Fruit fly (Drosophila melanogaster) whole organism, embryonic: ENCODE results near the gene CG6749.

Source experiments
- Aef1 ChIP-seq: fragments of 200-800 bp; sonication (Bioruptor generic); IDR thresholded peaks from 3 replicates; pipeline ENCODE4 v1.3.6; 2022; ENCODE audit warnings: missing biosample characterization, missing genetic modification characterization
- B-H1 ChIP-seq: fragments of 200-800 bp; sonication (Bioruptor generic); IDR thresholded peaks from 3 replicates; pipeline ENCODE4 v1.3.6; 2022; ENCODE audit warnings: missing biosample characterization, missing genetic modification characterization
- CG10543 ChIP-seq: fragments of 200-800 bp; sonication (Bioruptor generic); optimal IDR thresholded peaks from 3 replicates; lab custom pipeline; 2017; ENCODE audit warnings: missing biosample characterization, mild to moderate bottlenecking, missing genetic modification characterization, moderate library complexity
- CG12236 ChIP-seq: fragments of 200-800 bp; sonication (Bioruptor generic); optimal IDR thresholded peaks from 2 replicates; lab custom pipeline; 2016; ENCODE audit warnings: missing biosample characterization, missing genetic modification characterization
- CG13424 ChIP-seq: fragments of 200-800 bp; sonication (Bioruptor generic); optimal IDR thresholded peaks from 2 replicates; lab custom pipeline; 2019; ENCODE audit warnings: missing biosample characterization, mild to moderate bottlenecking, missing genetic modification characterization, moderate library complexity
- CG14667 ChIP-seq: fragments of 200-800 bp; sonication (Bioruptor generic); IDR thresholded peaks from 2 replicates; pipeline ENCODE4 v1.3.6; 2022; ENCODE audit warnings: missing biosample characterization, missing genetic modification characterization
- CG1647 ChIP-seq: fragments of 200-800 bp; sonication (Bioruptor generic); optimal IDR thresholded peaks from 3 replicates; lab custom pipeline; 2016; ENCODE audit warnings: missing biosample characterization, missing genetic modification characterization
- CG17361 ChIP-seq: fragments of 200-800 bp; sonication (Bioruptor generic); IDR thresholded peaks from 3 replicates; pipeline ENCODE4 v1.3.6; 2022; ENCODE audit warnings: missing biosample characterization, missing genetic modification characterization
- CG18764 ChIP-seq: fragments of 200-800 bp; sonication (Bioruptor generic); optimal IDR thresholded peaks from 3 replicates; lab custom pipeline; 2016; ENCODE audit warnings: missing biosample characterization, missing genetic modification characterization
- CG31224 ChIP-seq: fragments of 200-800 bp; sonication (Bioruptor generic); IDR thresholded peaks from 2 replicates; pipeline ENCODE4 v1.3.6; 2022; ENCODE audit warnings: missing biosample characterization, missing genetic modification characterization
- CG34376 ChIP-seq: fragments of 200-800 bp; sonication (Bioruptor generic); optimal IDR thresholded peaks from 2 replicates; lab custom pipeline; 2018; ENCODE audit warnings: missing biosample characterization, mild to moderate bottlenecking, missing genetic modification characterization
- CG3726 ChIP-seq: fragments of 200-800 bp; sonication (Bioruptor generic); IDR thresholded peaks from 3 replicates; pipeline ENCODE4, ENCODE4 v1.3.6; 2022; ENCODE audit warnings: missing biosample characterization, missing genetic modification characterization
- CG3995 ChIP-seq: fragments of 200-800 bp; sonication (Bioruptor generic); optimal IDR thresholded peaks from 3 replicates; lab custom pipeline; 2016; ENCODE audit warnings: missing biosample characterization, missing genetic modification characterization
- CG42726 ChIP-seq: fragments of 200-800 bp; sonication (Bioruptor generic); IDR thresholded peaks from 2 replicates; pipeline ENCODE4 v1.3.6; 2022; ENCODE audit warnings: missing biosample characterization, missing genetic modification characterization; ENCODE audit not compliant: partially characterized antibody
- CG4328 ChIP-seq: fragments of 200-800 bp; sonication (Bioruptor generic); optimal IDR thresholded peaks from 3 replicates; lab custom pipeline; 2017; ENCODE audit warnings: missing biosample characterization, missing genetic modification reagents, missing genetic modification characterization
- CG4707 ChIP-seq: fragments of 200-800 bp; sonication (Bioruptor generic); optimal IDR thresholded peaks from 2 replicates; lab custom pipeline; 2018; ENCODE audit warnings: missing biosample characterization, mild to moderate bottlenecking, missing genetic modification characterization, moderate library complexity
- CG5180 ChIP-seq: fragments of 200-800 bp; sonication (Bioruptor generic); optimal IDR thresholded peaks from 3 replicates; lab custom pipeline; 2017; ENCODE audit warnings: missing biosample characterization, missing genetic modification characterization, mild to moderate bottlenecking, moderate library complexity, missing genetic modification reagents
- CG5953 ChIP-seq: fragments of 200-800 bp; sonication (Bioruptor generic); IDR thresholded peaks from 2 replicates; pipeline ENCODE4 v1.3.6; 2022; ENCODE audit warnings: missing biosample characterization, missing genetic modification characterization
- CG7839 ChIP-seq: fragments of 200-800 bp; sonication (Bioruptor generic); optimal IDR thresholded peaks from 3 replicates; lab custom pipeline; 2018; ENCODE audit warnings: missing biosample characterization, mild to moderate bottlenecking, missing genetic modification characterization, moderate library complexity
- CG7987 ChIP-seq: fragments of 200-800 bp; sonication (Bioruptor generic); optimal IDR thresholded peaks from 2 replicates; lab custom pipeline; 2018; ENCODE audit warnings: missing biosample characterization, mild to moderate bottlenecking, missing genetic modification characterization, moderate library complexity
- CG8478 ChIP-seq: fragments of >200 bp; optimal IDR thresholded peaks from 2 replicates; lab custom pipeline; 2018
- CG9215 ChIP-seq: fragments of 200-800 bp; sonication (Bioruptor generic); IDR thresholded peaks from 2 replicates; pipeline ENCODE4 v1.3.6; 2022; ENCODE audit warnings: missing biosample characterization, missing genetic modification characterization
- CHES-1-like ChIP-seq: fragments of 200-800 bp; sonication (Bioruptor generic); optimal IDR thresholded peaks from 2 replicates; lab custom pipeline; 2016; ENCODE audit warnings: missing biosample characterization, missing genetic modification characterization
- D19B ChIP-seq: fragments of 200-800 bp; sonication (Bioruptor generic); optimal IDR thresholded peaks from 2 replicates; lab custom pipeline; 2017; ENCODE audit warnings: missing biosample characterization, mild to moderate bottlenecking, missing genetic modification characterization
- Dll ChIP-seq: fragments of 200-800 bp; sonication (Bioruptor generic); IDR thresholded peaks from 4 replicates; pipeline ENCODE4 v1.3.6; 2022; ENCODE audit warnings: missing biosample characterization, missing genetic modification characterization; ENCODE audit not compliant: partially characterized antibody
- Doc3 ChIP-seq: fragments of 200-800 bp; sonication (Bioruptor generic); IDR thresholded peaks from 3 replicates; pipeline ENCODE4 v1.3.6; 2022; ENCODE audit warnings: missing biosample characterization, missing genetic modification characterization; ENCODE audit not compliant: partially characterized antibody
- Fer1 ChIP-seq: fragments of 200-800 bp; sonication (Bioruptor generic); optimal IDR thresholded peaks from 2 replicates; lab custom pipeline; 2017; ENCODE audit warnings: missing biosample characterization, mild to moderate bottlenecking, missing genetic modification characterization
- Hand ChIP-seq: fragments of 200-800 bp; sonication (Bioruptor generic); optimal IDR thresholded peaks from 2 replicates; lab custom pipeline; 2017; ENCODE audit warnings: mild to moderate bottlenecking, missing biosample characterization, missing genetic modification reagents, missing genetic modification characterization
- Jarid2 ChIP-seq: fragments of 200-800 bp; sonication (Bioruptor generic); optimal IDR thresholded peaks from 3 replicates; lab custom pipeline; 2017; ENCODE audit warnings: mild to moderate bottlenecking, missing biosample characterization, missing genetic modification reagents, missing genetic modification characterization
- TFAM ChIP-seq: fragments of 200-800 bp; sonication (Bioruptor generic); optimal IDR thresholded peaks from 2 replicates; lab custom pipeline; 2017; ENCODE audit warnings: missing biosample characterization, missing genetic modification characterization, inconsistent platforms
- Xrp1 ChIP-seq: fragments of 200-800 bp; sonication (Bioruptor generic); IDR thresholded peaks from 2 replicates; pipeline ENCODE4 v1.3.6; 2022; ENCODE audit warnings: missing biosample characterization, missing genetic modification characterization
- ab ChIP-seq: fragments of 200-800 bp; sonication (Bioruptor generic); optimal IDR thresholded peaks from 2 replicates; lab custom pipeline; 2016; ENCODE audit warnings: missing biosample characterization, missing genetic modification characterization
- ac ChIP-seq: fragments of 200-800 bp; sonication (Bioruptor generic); optimal IDR thresholded peaks from 3 replicates; lab custom pipeline; 2017; ENCODE audit warnings: missing biosample characterization, mild to moderate bottlenecking, missing genetic modification characterization
- bsh ChIP-seq, 2 experiments: fragments of 200-800 bp; sonication (Bioruptor generic); optimal IDR thresholded peaks; 2 replicates each; lab custom pipeline; 2017 to 2018; ENCODE audit warnings: mild to moderate bottlenecking in 2 of 2, missing biosample characterization in 2 of 2, missing genetic modification characterization in 2 of 2, moderate library complexity in 1 of 2
- dimm ChIP-seq: fragments of 200-800 bp; sonication (Bioruptor generic); IDR thresholded peaks from 2 replicates; pipeline ENCODE4 v1.3.6; 2022; ENCODE audit warnings: missing biosample characterization, missing genetic modification characterization
- dm ChIP-seq: fragments of 200-800 bp; sonication (Bioruptor generic); optimal IDR thresholded peaks from 3 replicates; lab custom pipeline; 2016; ENCODE audit warnings: missing biosample characterization, missing genetic modification characterization
- emc ChIP-seq: fragments of 200-800 bp; sonication (Bioruptor generic); optimal IDR thresholded peaks from 2 replicates; lab custom pipeline; 2016; ENCODE audit warnings: missing biosample characterization, missing genetic modification characterization
- ewg ChIP-seq: fragments of 200-800 bp; sonication (Bioruptor generic); optimal IDR thresholded peaks from 3 replicates; lab custom pipeline; 2017; ENCODE audit warnings: mild to moderate bottlenecking, missing biosample characterization, missing genetic modification reagents, missing genetic modification characterization
- fd64A ChIP-seq: fragments of 200-800 bp; sonication (Bioruptor generic); optimal IDR thresholded peaks from 3 replicates; lab custom pipeline; 2018; ENCODE audit warnings: missing biosample characterization, mild to moderate bottlenecking, missing genetic modification characterization
- gro ChIP-seq: fragments of 200-800 bp; sonication (Bioruptor generic); optimal IDR thresholded peaks from 2 replicates; lab custom pipeline; 2016; ENCODE audit warnings: missing biosample characterization, missing genetic modification characterization
- hb ChIP-seq: fragments of 200-800 bp; sonication (Bioruptor generic); IDR thresholded peaks from 3 replicates; pipeline ENCODE4 v1.3.6; 2022; ENCODE audit warnings: missing biosample characterization, missing genetic modification characterization; ENCODE audit not compliant: partially characterized antibody
- lab ChIP-seq: fragments of 200-800 bp; sonication (Bioruptor generic); optimal IDR thresholded peaks from 3 replicates; lab custom pipeline; 2017; ENCODE audit warnings: missing biosample characterization, missing genetic modification characterization, mild to moderate bottlenecking, moderate library complexity, missing genetic modification reagents
- lov ChIP-seq, 2 experiments: fragments of 200-800 bp in 1 of 2; fragments of >200 bp in 1 of 2; sonication (Bioruptor generic) in 1 of 2; IDR thresholded peaks in 1 of 2; optimal IDR thresholded peaks in 1 of 2; 2 replicates in 1 of 2; 3 replicates in 1 of 2; pipeline versions ENCODE4 v1.3.6 to Lab custom; 2017 to 2022; ENCODE audit warnings: missing biosample characterization in 1 of 2, missing genetic modification characterization in 1 of 2
- sna ChIP-seq: fragments of 200-800 bp; sonication (Bioruptor generic); IDR thresholded peaks from 2 replicates; pipeline ENCODE4 v1.3.6; 2022; ENCODE audit warnings: missing biosample characterization, missing genetic modification characterization; ENCODE audit not compliant: partially characterized antibody
- trem ChIP-seq: fragments of 200-800 bp; optimal IDR thresholded peaks from 3 replicates; lab custom pipeline; 2019; ENCODE audit warnings: missing biosample characterization, mild to moderate bottlenecking, missing genetic modification characterization, moderate library complexity
- tx ChIP-seq: fragments of 200-800 bp; sonication (Bioruptor generic); optimal IDR thresholded peaks from 2 replicates; lab custom pipeline; 2016; ENCODE audit warnings: missing biosample characterization, missing genetic modification characterization
- unpg ChIP-seq: fragments of 200-800 bp; sonication (Bioruptor generic); optimal IDR thresholded peaks from 3 replicates; lab custom pipeline; 2018; ENCODE audit warnings: missing biosample characterization, mild to moderate bottlenecking, missing genetic modification characterization, moderate library complexity
- wek ChIP-seq: fragments of 200-800 bp; sonication (Bioruptor generic); optimal IDR thresholded peaks from 3 replicates; lab custom pipeline; 2018; ENCODE audit warnings: missing biosample characterization, mild to moderate bottlenecking, missing genetic modification characterization, moderate library complexity
- yki ChIP-seq: fragments of >200 bp; optimal IDR thresholded peaks from 3 replicates; lab custom pipeline; 2018
- zen ChIP-seq: fragments of 200-800 bp; sonication (Bioruptor generic); optimal IDR thresholded peaks from 3 replicates; lab custom pipeline; 2018; ENCODE audit warnings: missing biosample characterization, mild to moderate bottlenecking, missing genetic modification characterization, moderate library complexity
- zf30C ChIP-seq: fragments of 200-800 bp; sonication (Bioruptor generic); optimal IDR thresholded peaks from 3 replicates; lab custom pipeline; 2018; ENCODE audit warnings: missing biosample characterization, mild to moderate bottlenecking, missing genetic modification characterization

CG6749 gene

dm6 chr3L:9692234-9692891 is 41.2 kb downstream of the CG6749 start (continued):
- TF ChIP-seq CG34376 (GFP tag; lab: Kevin White, UChicago) (peak; percentile 20), CG13424 (no peak), fd64A (no peak), CG10543 (GFP tag; lab: Kevin White, UChicago) (no peak), lov (optimal IDR thresholded peaks at IDR 0.05; lab: Kevin White, UChicago) (no peak), lov (GFP tag; IDR thresholded peaks at IDR 0.05; lab: Robert Waterston, UW) (0 out of 3 replicates have a peak, but pooled peaks have one; percentile 24), CG8478 (no peak), CG9215 (GFP tag; lab: Robert Waterston, UW) (no peak), Xrp1 (peak; percentile 7; the same call in 1 of the 2 replicates), Fer1 (no peak), hb (no peak), CHES-1-like (GFP tag; lab: Kevin White, UChicago) (no peak), Doc3 (GFP tag; lab: Robert Waterston, UW) (no peak), Hand (no peak), CG12236 (GFP tag; lab: Kevin White, UChicago) (no peak), Dll (GFP tag; lab: Robert Waterston, UW) (peak; percentile 55; the same call in 2 of the 4 replicates), wek (GFP tag; lab: Kevin White, UChicago) (peak; percentile 21), Aef1 (peak; percentile 32; the same call in 2 of the 3 replicates), CG14667 (GFP tag; lab: Robert Waterston, UW) (no peak), dimm (GFP tag; lab: Robert Waterston, UW) (no peak), yki (peak; percentile 95), sna (GFP tag; lab: Robert Waterston, UW) (peak; percentile 77), Jarid2 (no peak), CG5953 (no peak), CG31224 (GFP tag; lab: Robert Waterston, UW) (no peak), CG4707 (no peak)

dm6 chr3L:9691476-9691826 is 42.2 kb downstream of the CG6749 start:
- TF ChIP-seq ac (GFP tag; lab: Kevin White, UChicago) = no peak
- TF ChIP-seq TFAM (GFP tag; lab: Kevin White, UChicago) = no peak
- no peak for TF ChIP-seq trem (tag; lab: Kevin White, UChicago)
- TF ChIP-seq ab (GFP tag; lab: Kevin White, UChicago) = no peak
- TF ChIP-seq CG4328 = no peak
- no peak for TF ChIP-seq dm (GFP tag; lab: Kevin White, UChicago)
- no peak for TF ChIP-seq CG18764 (GFP tag; lab: Kevin White, UChicago)
- TF ChIP-seq D19B = no peak
- no peak for TF ChIP-seq CG7839
- no peak for TF ChIP-seq emc (GFP tag; lab: Kevin White, UChicago)
- peak; percentile 60 for TF ChIP-seq gro
- no peak for TF ChIP-seq zen (tag; lab: Kevin White, UChicago)
- no peak for TF ChIP-seq tx (GFP tag; lab: Kevin White, UChicago)
- TF ChIP-seq CG3995 (GFP tag; lab: Kevin White, UChicago) = no peak
- no peak for TF ChIP-seq CG1647
- no peak for TF ChIP-seq zf30C (GFP tag; lab: Kevin White, UChicago)
- TF ChIP-seq bsh (GFP tag; optimal IDR thresholded peaks at IDR 0.05; lab: Kevin White, UChicago) = no peak
- TF ChIP-seq lab (GFP tag; lab: Kevin White, UChicago) = peak; percentile 63
- no peak for TF ChIP-seq Jarid2
- no peak for TF ChIP-seq CG3726 (GFP tag; lab: Robert Waterston, UW)
- no peak for TF ChIP-seq sna (GFP tag; lab: Robert Waterston, UW)
- no peak for TF ChIP-seq CG5180 (GFP tag; lab: Kevin White, UChicago)
- TF ChIP-seq ewg (GFP tag; lab: Kevin White, UChicago) = no peak
- no peak for TF ChIP-seq CG17361
- no peak for TF ChIP-seq B-H1 (GFP tag; lab: Robert Waterston, UW)
- no peak for TF ChIP-seq unpg (GFP tag; lab: Kevin White, UChicago)
- no peak for TF ChIP-seq CG7987 (GFP tag; lab: Kevin White, UChicago)
- no peak for TF ChIP-seq CG42726
